Worm (Caenorhabditis elegans) whole organism, L4 larva: Measurements from ENCODE around the gene T14G12.12.

Experiments
- D1046.2 ChIP-seq: fragments of 200-800 bp; sonication (Bioruptor generic); IDR thresholded peaks from 2 replicates; pipeline ENCODE4 v1.3.6; 2022; ENCODE audit warnings: missing genetic modification characterization, missing compliant biosample characterization
- ZK337.2 ChIP-seq: fragments of 200-800 bp; sonication (Bioruptor generic); IDR thresholded peaks from 2 replicates; pipeline ENCODE4 v1.3.6; 2022; ENCODE audit warnings: missing genetic modification reagents, missing genetic modification characterization, missing compliant biosample characterization
- ama-1 ChIP-seq: fragments of 150-350 bp; optimal IDR thresholded peaks from 2 replicates; lab custom pipeline; 2014; ENCODE audit warnings: inconsistent platforms, mixed read lengths
- ceh-82 ChIP-seq: sonication (generic microtip); optimal IDR thresholded peaks from 2 replicates; lab custom pipeline; 2017; ENCODE audit warnings: missing biosample characterization, missing genetic modification characterization
- dve-1 ChIP-seq: sonication (generic microtip); optimal IDR thresholded peaks from 2 replicates; lab custom pipeline; 2017; ENCODE audit warnings: antibody characterized with exemption, mild to moderate bottlenecking, missing genetic modification characterization, missing compliant biosample characterization; ENCODE audit not compliant: insufficient read depth
- hmg-1.1 ChIP-seq: fragments of 200-800 bp; sonication (Bioruptor generic); IDR thresholded peaks from 2 replicates; pipeline ENCODE4 v1.3.6; 2022; ENCODE audit warnings: missing genetic modification reagents, missing genetic modification characterization, missing compliant biosample characterization
- lin-13 ChIP-seq: fragments of 150-350 bp; optimal IDR thresholded peaks from 2 replicates; lab custom pipeline; 2014; ENCODE audit warnings: missing biosample characterization, missing genetic modification reagents, missing genetic modification characterization
- nhr-10 ChIP-seq: fragments of 150-350 bp; optimal IDR thresholded peaks from 2 replicates; lab custom pipeline; 2014; ENCODE audit warnings: missing biosample characterization, missing genetic modification characterization
- nhr-11 ChIP-seq: fragments of 150-350 bp; optimal IDR thresholded peaks from 2 replicates; lab custom pipeline; 2014; ENCODE audit warnings: missing biosample characterization, missing genetic modification characterization
- nhr-76 ChIP-seq: fragments of 150-350 bp; optimal IDR thresholded peaks from 2 replicates; lab custom pipeline; 2014; ENCODE audit warnings: missing biosample characterization, missing genetic modification characterization
- snpc-4 ChIP-seq: fragments of 150-350 bp; optimal IDR thresholded peaks from 2 replicates; lab custom pipeline; 2014; ENCODE audit warnings: missing biosample characterization, missing genetic modification characterization
- unc-62 ChIP-seq, 3 experiments: fragments of 150-350 bp in 1 of 3; sonication (generic microtip); optimal IDR thresholded peaks in 2 of 3; peaks in 1 of 3; 1 replicate in 1 of 3; 2 replicates in 2 of 3; lab custom pipeline; 2014 to 2017; ENCODE audit warnings: missing biosample characterization in 3 of 3, missing genetic modification characterization in 3 of 3, missing genetic modification reagents in 3 of 3, missing genotype in 1 of 3

- TF ChIP-seq ceh-82 (no peak), hmg-1.1 (GFP tag; lab: Robert Waterston, UW) (no peak), D1046.2 (GFP tag; lab: Robert Waterston, UW) (no peak), nhr-11 (tag; lab: Kevin White, UChicago) (no peak), snpc-4 (tag; lab: Kevin White, UChicago) (no peak), unc-62 (GFP tag; optimal IDR thresholded peaks at IDR 0.05 in 1 of 2; lab: Kevin White, UChicago) (no peak), unc-62 (tag; optimal IDR thresholded peaks at IDR 0.05; lab: Kevin White, UChicago) (no peak), nhr-10 (tag; lab: Kevin White, UChicago) (no peak), nhr-76 (tag; lab: Kevin White, UChicago) (no peak), ama-1 (lab: Kevin White, UChicago) (no peak), dve-1 (tag; lab: Kevin White, UChicago) (no peak), lin-13 (GFP tag; lab: Kevin White, UChicago) (no peak), ZK337.2 (no peak)
These were observed 48.6 kb downstream of the T14G12.12 start for ce11 chrX:3709747-3710146.
